Fruit fly (Drosophila melanogaster) Kc167 (cell line): Measurements from ENCODE around the gene mRpL35.

Source experiments
- Myc ChIP-seq: fragments of >200 bp; optimal IDR thresholded peaks from 2 replicates; lab custom pipeline; 2017; ENCODE audit warnings: missing external identifiers
- Sin3A ChIP-seq: fragments of >200 bp; optimal IDR thresholded peaks from 2 replicates; lab custom pipeline; 2018; ENCODE audit warnings: missing external identifiers
- h ChIP-seq: fragments of >200 bp; optimal IDR thresholded peaks from 3 replicates; lab custom pipeline; 2018; ENCODE audit warnings: missing external identifiers
- insv ChIP-seq: fragments of >200 bp; optimal IDR thresholded peaks from 3 replicates; lab custom pipeline; 2018; ENCODE audit warnings: missing external identifiers
- psq ChIP-seq: fragments of >200 bp; optimal IDR thresholded peaks from 2 replicates; lab custom pipeline; 2017; ENCODE audit warnings: missing external identifiers
- ttk ChIP-seq: sonication (Bioruptor generic); optimal IDR thresholded peaks from 2 replicates; lab custom pipeline; 2017; ENCODE audit warnings: missing external identifiers

mRpL35 gene

DNA sequence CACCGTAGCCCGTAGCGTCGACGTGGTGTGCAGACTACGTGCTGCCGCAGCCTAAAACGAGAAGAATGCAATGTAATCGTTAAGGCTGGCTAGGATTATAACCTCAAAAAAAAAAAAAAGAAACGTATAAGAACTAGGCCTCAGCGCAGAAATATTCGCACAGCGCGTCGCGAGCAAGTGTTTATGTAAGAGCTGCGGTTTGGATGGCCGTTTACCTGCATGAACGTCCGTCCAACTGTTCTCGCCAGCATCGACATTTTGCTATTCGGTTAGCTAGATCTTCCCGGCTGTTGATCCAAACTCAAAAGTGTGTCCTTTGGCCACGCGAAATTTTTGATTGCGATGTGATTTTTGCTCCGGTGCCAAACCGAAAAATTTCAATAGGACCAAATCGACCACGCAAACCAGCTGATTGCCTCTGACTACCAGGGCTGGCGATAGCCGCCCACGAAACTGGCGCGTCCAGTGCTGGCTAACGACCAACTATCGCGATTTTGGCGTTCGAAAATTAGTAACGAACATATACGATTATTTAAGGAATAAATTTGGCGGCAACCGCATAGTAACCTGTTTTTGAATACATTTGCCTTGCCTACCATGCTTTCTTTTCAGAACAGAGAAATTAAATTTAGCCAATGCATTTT is 4.4 kb upstream of the mRpL35 start, which contains the start of gene Idh3b:
Gene Idh3b, minus strand, starts transcription at position 606 of the 644 bp plus-strand sequence.
- TF ChIP-seq ttk (lab: Kevin White, UChicago), result no peak
- no peak for TF ChIP-seq Sin3A (lab: Kevin White, UChicago)
- TF ChIP-seq insv (lab: Kevin White, UChicago), result no peak
- TF ChIP-seq h (lab: Kevin White, UChicago), result no peak
- no peak for TF ChIP-seq Myc (lab: Kevin White, UChicago)
- no peak for TF ChIP-seq psq (lab: Kevin White, UChicago)

- TF ChIP-seq h (lab: Kevin White, UChicago), result no peak
- no peak for TF ChIP-seq Myc (lab: Kevin White, UChicago)
- no peak for TF ChIP-seq Sin3A (lab: Kevin White, UChicago)
- no peak for TF ChIP-seq psq (lab: Kevin White, UChicago)
- TF ChIP-seq insv (lab: Kevin White, UChicago), result no peak
- no peak for TF ChIP-seq ttk (lab: Kevin White, UChicago)
Observed at dm6 chr3R:22022623-22023022, 704 bp upstream of the mRpL35 start.

DNA sequence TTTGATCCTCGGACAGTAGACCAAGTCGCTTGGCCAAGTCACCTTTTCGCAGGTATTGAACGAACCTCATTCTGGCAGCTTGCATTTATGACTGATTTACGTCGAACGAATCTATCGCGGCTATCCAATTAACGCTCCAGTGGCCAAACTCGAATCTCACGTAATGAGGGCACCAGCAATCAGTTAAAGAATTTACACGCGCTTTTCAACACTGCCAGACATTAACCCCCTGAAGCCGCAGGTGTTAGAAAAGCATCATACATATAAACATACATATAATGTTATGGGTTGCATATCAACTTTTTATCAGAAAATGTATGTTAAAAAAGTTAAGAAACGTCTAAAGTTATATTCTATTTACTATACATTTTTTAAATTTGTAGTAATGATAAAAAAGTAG is 2.0 kb downstream of the mRpL35 start, which contains the start of gene CG6028:
Gene CG6028, minus strand, starts transcription at position 187 of the 400 bp plus-strand sequence.
- TF ChIP-seq insv (lab: Kevin White, UChicago) (no peak), Myc (lab: Kevin White, UChicago) (no peak), psq (lab: Kevin White, UChicago) (no peak), Sin3A (lab: Kevin White, UChicago) (no peak), h (lab: Kevin White, UChicago) (no peak), ttk (lab: Kevin White, UChicago) (no peak)

dm6 chr3R:22026922-22027742 is 3.8 kb downstream of the mRpL35 start, which contains the start of the genes Cchl and ND-42:
Gene Cchl, minus strand, starts transcription at chr3R:22027480.
Gene ND-42, plus strand, starts transcription at chr3R:22027709.
- TF ChIP-seq insv (lab: Kevin White, UChicago) (no peak), ttk (lab: Kevin White, UChicago) (no peak), Sin3A (lab: Kevin White, UChicago) (no peak), Myc (lab: Kevin White, UChicago) (no peak), h (lab: Kevin White, UChicago) (no peak), psq (lab: Kevin White, UChicago) (no peak)

DNA sequence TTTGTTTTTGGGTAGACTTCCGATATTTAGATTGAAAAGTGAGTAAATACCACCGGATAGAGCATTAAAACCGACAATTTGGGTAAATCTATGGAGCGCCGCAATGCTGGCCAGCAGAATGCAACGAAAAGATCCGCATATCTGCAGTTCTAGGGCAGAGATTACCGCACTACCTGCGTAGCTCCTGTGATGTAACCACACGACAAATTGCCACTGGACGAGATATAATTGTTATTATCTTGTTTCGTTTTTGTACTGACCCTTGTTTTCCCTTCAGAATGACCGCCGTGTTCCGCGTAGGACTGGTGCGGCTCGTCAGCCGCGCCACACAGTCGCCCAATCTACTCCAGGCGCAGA is 4.4 kb downstream of the mRpL35 start:
- no peak for TF ChIP-seq Myc (lab: Kevin White, UChicago)
- TF ChIP-seq psq (lab: Kevin White, UChicago), result no peak
- TF ChIP-seq ttk (lab: Kevin White, UChicago), result no peak
- no peak for TF ChIP-seq Sin3A (lab: Kevin White, UChicago)
- TF ChIP-seq h (lab: Kevin White, UChicago), result no peak
- no peak for TF ChIP-seq insv (lab: Kevin White, UChicago)

DNA sequence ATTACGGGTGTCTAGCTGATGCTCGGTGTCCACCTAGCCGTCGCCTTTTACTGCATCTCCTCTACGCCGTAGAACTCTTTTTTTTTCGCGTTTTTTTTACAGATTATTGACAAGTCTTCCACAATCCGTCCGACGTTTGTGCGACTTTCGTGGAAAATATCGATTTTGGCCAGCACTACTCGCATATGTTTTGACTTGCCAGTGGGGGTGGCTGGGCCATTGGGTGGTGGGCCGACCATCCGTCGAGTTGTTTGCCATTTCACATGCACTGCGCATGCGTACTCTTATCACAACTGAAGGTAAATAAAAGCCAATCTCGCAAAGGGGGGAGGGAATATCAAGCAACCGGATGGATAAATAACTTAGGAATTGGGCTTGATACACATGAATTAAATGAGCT is 8.4 kb downstream of the mRpL35 start, which contains the start of gene CG13409:
Gene CG13409, minus strand, starts transcription at position 163 of the 400 bp plus-strand sequence.
- TF ChIP-seq ttk (lab: Kevin White, UChicago) (no peak), psq (lab: Kevin White, UChicago) (no peak), Sin3A (lab: Kevin White, UChicago) (no peak), insv (lab: Kevin White, UChicago) (no peak), h (lab: Kevin White, UChicago) (no peak), Myc (lab: Kevin White, UChicago) (no peak)

- no peak for TF ChIP-seq psq (lab: Kevin White, UChicago)
- TF ChIP-seq insv (lab: Kevin White, UChicago), result no peak
- TF ChIP-seq Myc (lab: Kevin White, UChicago), result no peak
- no peak for TF ChIP-seq ttk (lab: Kevin White, UChicago)
- no peak for TF ChIP-seq Sin3A (lab: Kevin White, UChicago)
- no peak for TF ChIP-seq h (lab: Kevin White, UChicago)
Observed at dm6 chr3R:22034160-22034742, 10.9 kb downstream of the mRpL35 start, which contains the start of the genes CG45099, CG6015, pit and Fadd. Gene CG45099, minus strand, starts transcription at chr3R:22034286. Gene CG6015, minus strand, starts transcription at chr3R:22034286. Gene pit, plus strand, starts transcription at chr3R:22034298. Gene Fadd, plus strand, starts transcription at chr3R:22034455.

- TF ChIP-seq h (lab: Kevin White, UChicago), result no peak
- TF ChIP-seq insv (lab: Kevin White, UChicago), result no peak
- no peak for TF ChIP-seq ttk (lab: Kevin White, UChicago)
Observed at dm6 chr3R:22035552-22035951, 12.2 kb downstream of the mRpL35 start.

- TF ChIP-seq Myc (lab: Kevin White, UChicago) (no peak), ttk (lab: Kevin White, UChicago) (no peak), insv (lab: Kevin White, UChicago) (no peak), h (lab: Kevin White, UChicago) (no peak), Sin3A (lab: Kevin White, UChicago) (no peak), psq (lab: Kevin White, UChicago) (no peak)
Observed at dm6 chr3R:22039480-22039879, 16.2 kb downstream of the mRpL35 start.

dm6 chr3R:22040400-22040799 is 17.1 kb downstream of the mRpL35 start:
- no peak for TF ChIP-seq psq (lab: Kevin White, UChicago)
- TF ChIP-seq insv (lab: Kevin White, UChicago), result no peak
- no peak for TF ChIP-seq ttk (lab: Kevin White, UChicago)
- TF ChIP-seq h (lab: Kevin White, UChicago), result no peak
- TF ChIP-seq Sin3A (lab: Kevin White, UChicago), result no peak
- TF ChIP-seq Myc (lab: Kevin White, UChicago), result no peak
